Worm (Caenorhabditis elegans) whole organism, dauer: ENCODE data around the gene vab-3.

Source experiments
- unc-62 ChIP-seq: sonication (generic microtip); optimal IDR thresholded peaks from 2 replicates; lab custom pipeline; 2017; ENCODE audit warnings: missing biosample characterization, missing genetic modification reagents, missing genetic modification characterization

vab-3 gene

ce11 chrX:10499590-10499989, at the start of gene vab-3:
Gene vab-3, plus strand, starts transcription at chrX:10499890.
- TF ChIP-seq unc-62 (GFP tag; lab: Kevin White, UChicago) = no peak

ce11 chrX:10453960-10454359, 45.7 kb upstream of the vab-3 start, which contains the start of gene lgc-41:
Gene lgc-41, plus strand, starts transcription at chrX:10454260.
- TF ChIP-seq unc-62 (GFP tag; lab: Kevin White, UChicago) = no peak

- no peak for TF ChIP-seq unc-62 (GFP tag; lab: Kevin White, UChicago)
These were observed 37.3 kb upstream of the vab-3 start for ce11 chrX:10462391-10462790.

- no peak for TF ChIP-seq unc-62 (GFP tag; lab: Kevin White, UChicago)
These were observed 36.1 kb upstream of the vab-3 start, which contains the start of gene C39B10.1 for ce11 chrX:10463542-10463941. Gene C39B10.1, minus strand, starts transcription at chrX:10463642.

ce11 chrX:10474998-10475577, 24.6 kb upstream of the vab-3 start, which contains the start of gene elt-4:
Gene elt-4, plus strand, starts transcription at chrX:10475527.
- TF ChIP-seq unc-62 (GFP tag; lab: Kevin White, UChicago) = no peak

ce11 chrX:10476573-10476972, 23.1 kb upstream of the vab-3 start, which contains the start of gene C39B10.7:
Gene C39B10.7, plus strand, starts transcription at chrX:10476873.
- no peak for TF ChIP-seq unc-62 (GFP tag; lab: Kevin White, UChicago)

- TF ChIP-seq unc-62 (GFP tag; lab: Kevin White, UChicago) = no peak
These were observed 22.3 kb upstream of the vab-3 start for ce11 chrX:10477172-10477985.

- no peak for TF ChIP-seq unc-62 (GFP tag; lab: Kevin White, UChicago)
These were observed 20.5 kb upstream of the vab-3 start for ce11 chrX:10479108-10479738.

- TF ChIP-seq unc-62 (GFP tag; lab: Kevin White, UChicago) = no peak
These were observed 19.0 kb upstream of the vab-3 start, which contains the start of gene elt-2 for ce11 chrX:10480563-10481290. Gene elt-2, plus strand, starts transcription at chrX:10481240.

- TF ChIP-seq unc-62 (GFP tag; lab: Kevin White, UChicago) = no peak
These were observed 17.4 kb upstream of the vab-3 start for ce11 chrX:10482272-10482671.

ce11 chrX:10485300-10485755, 14.4 kb upstream of the vab-3 start, which contains the start of gene C33D3.3:
Gene C33D3.3, plus strand, starts transcription at chrX:10485350.
- no peak for TF ChIP-seq unc-62 (GFP tag; lab: Kevin White, UChicago)

- no peak for TF ChIP-seq unc-62 (GFP tag; lab: Kevin White, UChicago)
These were observed 10.9 kb upstream of the vab-3 start, which contains the start of gene C33D3.4 for ce11 chrX:10488763-10489162. Gene C33D3.4, plus strand, starts transcription at chrX:10489063.

- no peak for TF ChIP-seq unc-62 (GFP tag; lab: Kevin White, UChicago)
These were observed 8.6 kb upstream of the vab-3 start, which contains the start of gene C33D3.5 for ce11 chrX:10491044-10491443. Gene C33D3.5, plus strand, starts transcription at chrX:10491344.

ce11 chrX:10491875-10492523, 7.7 kb upstream of the vab-3 start:
- TF ChIP-seq unc-62 (GFP tag; lab: Kevin White, UChicago) = no peak
